Worm (Caenorhabditis elegans) whole organism, young adult: ENCODE results near the gene sec-20.

Experiments used
- B0035.1 ChIP-seq: sonication (generic microtip); optimal IDR thresholded peaks from 2 replicates; lab custom pipeline; 2016; ENCODE audit warnings: missing genetic modification characterization, mild to moderate bottlenecking, missing compliant biosample characterization, missing genotype, missing genetic modification reagents
- B0336.3 ChIP-seq: fragments of 200-800 bp; sonication (Bioruptor generic); IDR thresholded peaks from 2 replicates; pipeline ENCODE4 v1.3.6; 2022; ENCODE audit warnings: missing genetic modification characterization, missing compliant biosample characterization
- F10E7.11 ChIP-seq: sonication (generic microtip); optimal IDR thresholded peaks from 2 replicates; lab custom pipeline; 2017; ENCODE audit warnings: mild to moderate bottlenecking, missing genetic modification characterization, moderate library complexity, missing compliant biosample characterization
- K12H6.12 ChIP-seq: fragments of 200-800 bp; sonication (Bioruptor generic); optimal IDR thresholded peaks from 2 replicates; lab custom pipeline; 2018; ENCODE audit warnings: mild to moderate bottlenecking, missing genetic modification characterization, missing compliant biosample characterization
- ZK185.1 ChIP-seq: sonication (generic microtip); optimal IDR thresholded peaks from 2 replicates; lab custom pipeline; 2016; ENCODE audit warnings: mild to moderate bottlenecking, missing genetic modification characterization, missing compliant biosample characterization; ENCODE audit not compliant: poor library complexity, severe bottlenecking
- athp-1 ChIP-seq: sonication (generic microtip); optimal IDR thresholded peaks from 2 replicates; lab custom pipeline; 2017; ENCODE audit warnings: mild to moderate bottlenecking, missing genetic modification characterization, missing compliant biosample characterization
- attf-3 ChIP-seq: fragments of 200-800 bp; sonication (Bioruptor generic); conservative IDR thresholded peaks from 2 replicates; pipeline ENCODE4 v1.3.6; 2022; ENCODE audit warnings: missing genetic modification reagents, missing genetic modification characterization, missing compliant biosample characterization
- attf-5 ChIP-seq: fragments of 200-800 bp; sonication (Bioruptor generic); optimal IDR thresholded peaks from 2 replicates; lab custom pipeline; 2018; ENCODE audit warnings: mild to moderate bottlenecking, missing genetic modification characterization, missing compliant biosample characterization
- cebp-1 ChIP-seq, 2 experiments: fragments of 200-800 bp in 1 of 2; sonication (Bioruptor generic) in 1 of 2; sonication (generic microtip) in 1 of 2; IDR thresholded peaks in 1 of 2; optimal IDR thresholded peaks in 1 of 2; 2 replicates each; pipeline versions ENCODE4 v1.3.6 to Lab custom; 2017 to 2022; ENCODE audit warnings: missing compliant biosample characterization in 2 of 2, missing genetic modification characterization in 2 of 2, mild to moderate bottlenecking in 1 of 2, missing genetic modification reagents in 1 of 2, moderate library complexity in 1 of 2
- cebp-2 ChIP-seq: fragments of 200-800 bp; sonication (Bioruptor generic); IDR thresholded peaks from 2 replicates; pipeline ENCODE4 v1.3.6; 2022; ENCODE audit warnings: missing genetic modification characterization, missing compliant biosample characterization
- efl-1 ChIP-seq: fragments of 150-350 bp; optimal IDR thresholded peaks from 2 replicates; lab custom pipeline; 2014; ENCODE audit warnings: missing biosample characterization, missing genetic modification reagents, missing genetic modification characterization
- egl-44 ChIP-seq: fragments of 200-800 bp; sonication (Bioruptor generic); IDR thresholded peaks from 2 replicates; pipeline ENCODE4 v1.3.6; 2022; ENCODE audit warnings: missing genetic modification reagents, missing genetic modification characterization, missing compliant biosample characterization
- egrh-3 ChIP-seq: fragments of 200-800 bp; sonication (Bioruptor generic); IDR thresholded peaks from 2 replicates; pipeline ENCODE4 v1.3.6; 2022; ENCODE audit warnings: missing genetic modification reagents, missing genetic modification characterization, missing compliant biosample characterization
- gei-17 ChIP-seq: fragments of 200-800 bp; sonication (Bioruptor generic); optimal IDR thresholded peaks from 2 replicates; lab custom pipeline; 2018; ENCODE audit warnings: mild to moderate bottlenecking, missing genetic modification characterization, missing compliant biosample characterization
- hlh-12 ChIP-seq: sonication (generic microtip); optimal IDR thresholded peaks from 2 replicates; lab custom pipeline; 2016; ENCODE audit warnings: missing genetic modification characterization, missing compliant biosample characterization
- hlh-26 ChIP-seq: fragments of 200-800 bp; sonication (Bioruptor generic); conservative IDR thresholded peaks from 2 replicates; pipeline ENCODE4 v1.3.6; 2022; ENCODE audit warnings: missing genetic modification reagents, missing genetic modification characterization, missing compliant biosample characterization
- hmg-1.2 ChIP-seq: fragments of 200-800 bp; sonication (Bioruptor generic); IDR thresholded peaks from 2 replicates; pipeline ENCODE4 v1.3.6; 2022; ENCODE audit warnings: missing genetic modification reagents, missing genetic modification characterization, missing compliant biosample characterization
- hmg-20 ChIP-seq: fragments of 200-800 bp; sonication (Bioruptor generic); IDR thresholded peaks from 2 replicates; pipeline ENCODE4 v1.3.6; 2022; ENCODE audit warnings: missing genetic modification reagents, missing genetic modification characterization, missing compliant biosample characterization
- lin-40 ChIP-seq: sonication (generic microtip); optimal IDR thresholded peaks from 2 replicates; lab custom pipeline; 2016; ENCODE audit warnings: missing genetic modification characterization, mild to moderate bottlenecking, missing compliant biosample characterization, missing genotype, missing genetic modification reagents
- lsy-27 ChIP-seq: sonication (generic microtip); optimal IDR thresholded peaks from 2 replicates; lab custom pipeline; 2017; ENCODE audit warnings: missing genetic modification characterization, mild to moderate bottlenecking, missing compliant biosample characterization, antibody characterized with exemption, missing genotype, borderline replicate concordance; ENCODE audit not compliant: insufficient read depth
- madf-3 ChIP-seq: fragments of 200-800 bp; sonication (Bioruptor generic); IDR thresholded peaks from 2 replicates; pipeline ENCODE4 v1.3.6; 2022; ENCODE audit warnings: missing genetic modification reagents, missing genetic modification characterization, missing compliant biosample characterization
- mel-28 ChIP-seq: sonication (generic microtip); optimal IDR thresholded peaks from 2 replicates; lab custom pipeline; 2016; ENCODE audit warnings: borderline replicate concordance, mild to moderate bottlenecking, missing genetic modification characterization, missing compliant biosample characterization
- nfya-1 ChIP-seq: sonication (generic microtip); optimal IDR thresholded peaks from 2 replicates; lab custom pipeline; 2017; ENCODE audit warnings: antibody characterized with exemption, missing compliant biosample characterization, missing genetic modification characterization, borderline replicate concordance; ENCODE audit not compliant: insufficient read depth
- nfya-2 ChIP-seq: fragments of 200-800 bp; sonication (Bioruptor generic); IDR thresholded peaks from 2 replicates; pipeline ENCODE4 v1.3.6; 2022; ENCODE audit warnings: missing genetic modification reagents, missing genetic modification characterization, missing compliant biosample characterization
- nhr-120 ChIP-seq: fragments of 200-800 bp; sonication (Bioruptor generic); IDR thresholded peaks from 2 replicates; pipeline ENCODE4 v1.3.6; 2022; ENCODE audit warnings: missing genetic modification characterization, missing compliant biosample characterization
- nhr-80 ChIP-seq: sonication (generic microtip); optimal IDR thresholded peaks from 2 replicates; lab custom pipeline; 2016; ENCODE audit warnings: missing genetic modification characterization, missing compliant biosample characterization
- nhr-90 ChIP-seq: sonication (generic microtip); optimal IDR thresholded peaks from 2 replicates; lab custom pipeline; 2016; ENCODE audit warnings: missing genotype, mild to moderate bottlenecking, missing genetic modification characterization, missing compliant biosample characterization
- pha-4 ChIP-seq: fragments of 150-350 bp; sonication (generic microtip); optimal IDR thresholded peaks from 2 replicates; lab custom pipeline; 2014; ENCODE audit warnings: missing biosample characterization, missing genetic modification reagents, missing genetic modification characterization
- rpc-1 ChIP-seq, 2 experiments: fragments of 150-350 bp in 1 of 2; sonication (generic microtip) in 1 of 2; optimal IDR thresholded peaks; 2 replicates each; lab custom pipeline; 2014 to 2018; ENCODE audit warnings: missing biosample characterization in 1 of 2, missing genetic modification characterization in 1 of 2, missing genetic modification reagents in 1 of 2, missing genotype in 1 of 2
- tbx-9 ChIP-seq: sonication (generic microtip); optimal IDR thresholded peaks from 2 replicates; lab custom pipeline; 2016; ENCODE audit warnings: borderline replicate concordance, missing genetic modification characterization, inconsistent platforms, missing compliant biosample characterization
- tlf-1 ChIP-seq: fragments of 200-800 bp; sonication (Bioruptor generic); optimal IDR thresholded peaks from 2 replicates; lab custom pipeline; 2018; ENCODE audit warnings: mild to moderate bottlenecking, missing genetic modification characterization, missing compliant biosample characterization
- zfh-2 ChIP-seq: fragments of 200-800 bp; sonication (Bioruptor generic); conservative IDR thresholded peaks from 2 replicates; pipeline ENCODE4 v1.3.6; 2022; ENCODE audit warnings: missing genetic modification reagents, missing genetic modification characterization, missing compliant biosample characterization
- ztf-28 ChIP-seq: fragments of 200-800 bp; sonication (Bioruptor generic); IDR thresholded peaks from 2 replicates; pipeline ENCODE4 v1.3.6; 2022; ENCODE audit warnings: missing genetic modification reagents, missing genetic modification characterization, missing compliant biosample characterization
- ztf-6 ChIP-seq: fragments of 200-800 bp; sonication (Bioruptor generic); IDR thresholded peaks from 2 replicates; pipeline ENCODE4 v1.3.6; 2022; ENCODE audit warnings: missing genetic modification reagents, missing genetic modification characterization, missing compliant biosample characterization

The sec-20 gene

DNA sequence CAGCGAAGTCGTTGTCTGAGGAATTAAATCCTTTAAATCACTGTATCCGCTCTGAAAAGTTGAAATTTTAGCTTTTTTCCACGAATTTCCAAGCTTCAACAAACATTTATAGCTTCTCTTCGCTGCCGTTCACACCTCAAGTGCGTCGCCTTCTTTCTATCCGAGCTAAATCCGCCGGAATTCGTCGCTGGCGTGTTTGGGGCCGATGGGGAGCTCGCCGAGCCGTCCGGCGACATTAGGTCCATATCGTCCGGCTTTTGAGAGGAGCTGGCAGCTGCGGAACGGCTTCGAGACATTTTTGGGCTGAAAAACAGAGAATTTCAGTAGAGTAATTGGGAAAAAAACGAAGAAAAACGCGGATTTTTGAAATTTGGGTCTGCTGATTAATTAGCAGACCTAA is 4.1 kb upstream of the sec-20 start, which contains the start of gene mxl-2:
Gene mxl-2, minus strand, starts transcription at position 303 of the 400 bp plus-strand sequence.
- peak; percentile 68 for TF ChIP-seq zfh-2 (GFP tag; lab: Robert Waterston, UW)
- no peak for TF ChIP-seq pha-4 (tag; lab: Kevin White, UChicago)
- no peak for TF ChIP-seq egl-44 (GFP tag; lab: Robert Waterston, UW)
- no peak for TF ChIP-seq egrh-3 (GFP tag; lab: Robert Waterston, UW)

- TF ChIP-seq attf-3 (GFP tag; lab: Robert Waterston, UW), result peak; percentile 95
- no peak for TF ChIP-seq B0336.3 (GFP tag; lab: Robert Waterston, UW)
- peak; percentile 70 for TF ChIP-seq attf-5
- TF ChIP-seq lin-40 (tag; lab: Kevin White, UChicago), result no peak
- no peak for TF ChIP-seq nfya-2 (GFP tag; lab: Robert Waterston, UW)
- peak; percentile 25 for TF ChIP-seq nhr-80
- no peak for TF ChIP-seq gei-17 (GFP tag; lab: Kevin White, UChicago)
- no peak for TF ChIP-seq cebp-1 (GFP tag; IDR thresholded peaks at IDR 0.05; lab: Robert Waterston, UW)
- TF ChIP-seq cebp-1 (tag; optimal IDR thresholded peaks at IDR 0.05; lab: Kevin White, UChicago), result peak; percentile 14
- TF ChIP-seq hmg-1.2 (GFP tag; lab: Robert Waterston, UW), result no peak
- no peak for TF ChIP-seq ztf-28
- no peak for TF ChIP-seq hlh-26 (GFP tag; lab: Robert Waterston, UW)
- no peak for TF ChIP-seq rpc-1 (optimal IDR thresholded peaks at IDR 0.05; lab: Kevin White, UChicago)
- no peak for TF ChIP-seq rpc-1 (tag; optimal IDR thresholded peaks at IDR 0.05; lab: Kevin White, UChicago)
Measured at ce11 chrIII:188426-188888, 3.4 kb upstream of the sec-20 start, which contains the start of gene ubc-20. Gene ubc-20, plus strand, starts transcription at chrIII:188838.

ce11 chrIII:189280-189679 is 2.6 kb upstream of the sec-20 start:
- TF ChIP-seq efl-1 (GFP tag; lab: Kevin White, UChicago) (no peak), cebp-1 (GFP tag; IDR thresholded peaks at IDR 0.05; lab: Robert Waterston, UW) (no peak), cebp-1 (tag; optimal IDR thresholded peaks at IDR 0.05; lab: Kevin White, UChicago) (peak; percentile 79)

ce11 chrIII:190686-191085 is 1.2 kb upstream of the sec-20 start, which contains the start of gene cox-17:
Gene cox-17, plus strand, starts transcription at chrIII:190986.
- no peak for TF ChIP-seq tlf-1
- TF ChIP-seq athp-1 (tag; lab: Kevin White, UChicago), result peak; percentile 54

ce11 chrIII:194160-194559 is 2.3 kb downstream of the sec-20 start, which contains the start of gene F40G9.17:
Gene F40G9.17, plus strand, starts transcription at chrIII:194460.
- no peak for TF ChIP-seq F10E7.11 (tag; lab: Kevin White, UChicago)
- TF ChIP-seq hlh-12 (tag; lab: Kevin White, UChicago), result no peak
- TF ChIP-seq mel-28 (tag; lab: Kevin White, UChicago), result no peak
- no peak for TF ChIP-seq lsy-27 (tag; lab: Kevin White, UChicago)
- TF ChIP-seq B0035.1, result no peak
- TF ChIP-seq madf-3 (GFP tag; lab: Robert Waterston, UW), result no peak
- TF ChIP-seq tbx-9, result no peak
- TF ChIP-seq K12H6.12 (tag; lab: Kevin White, UChicago), result no peak
- TF ChIP-seq cebp-2 (GFP tag; lab: Robert Waterston, UW), result no peak
- TF ChIP-seq nfya-1, result no peak
- no peak for TF ChIP-seq ZK185.1 (tag; lab: Kevin White, UChicago)
- no peak for TF ChIP-seq nhr-120 (GFP tag; lab: Robert Waterston, UW)
- TF ChIP-seq ztf-6 (GFP tag; lab: Robert Waterston, UW), result no peak
- no peak for TF ChIP-seq nhr-90
- TF ChIP-seq hmg-20 (GFP tag; lab: Robert Waterston, UW), result no peak
- TF ChIP-seq gei-17 (GFP tag; lab: Kevin White, UChicago), result no peak
